Fruit fly (Drosophila melanogaster) whole organism, embryonic: Measurements from ENCODE around the gene wds.

Experiments
- CG9876 ChIP-seq: fragments of 200-800 bp; sonication (Bioruptor generic); optimal IDR thresholded peaks from 2 replicates; lab custom pipeline; 2016; ENCODE audit warnings: missing biosample characterization, missing genetic modification characterization
- Gug ChIP-seq: fragments of 200-800 bp; sonication (Bioruptor generic); IDR thresholded peaks from 4 replicates; pipeline ENCODE4 v1.3.6; 2022; ENCODE audit warnings: missing biosample characterization, missing genetic modification characterization
- HLH54F ChIP-seq: fragments of 200-800 bp; sonication (Bioruptor generic); optimal IDR thresholded peaks from 3 replicates; lab custom pipeline; 2016; ENCODE audit warnings: missing biosample characterization, missing genetic modification characterization
- zf30C ChIP-seq: fragments of 200-800 bp; sonication (Bioruptor generic); optimal IDR thresholded peaks from 3 replicates; lab custom pipeline; 2018; ENCODE audit warnings: missing biosample characterization, mild to moderate bottlenecking, missing genetic modification characterization

DNA sequence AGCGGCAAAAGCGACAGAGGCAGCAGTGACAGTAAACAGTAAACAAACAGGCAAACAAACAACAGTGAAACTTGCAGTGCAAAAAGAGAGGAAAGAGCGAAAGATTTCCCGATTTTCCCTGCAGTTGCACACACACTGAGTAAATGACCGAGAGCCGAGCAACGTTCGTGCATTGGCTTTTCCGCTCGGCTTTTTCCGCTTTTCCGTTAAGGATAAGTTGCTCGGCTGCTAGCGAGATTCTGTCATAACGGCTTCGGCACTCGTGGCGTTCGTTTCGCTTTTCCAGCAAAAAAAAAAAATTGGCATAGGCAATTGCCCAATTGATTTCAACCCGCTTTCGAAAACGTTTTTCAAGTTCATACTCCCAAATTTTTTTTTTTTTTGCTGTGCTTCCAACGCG, 31.9 kb upstream of the wds start:
- TF ChIP-seq zf30C (GFP tag; lab: Kevin White, UChicago) (no peak), HLH54F (no peak), CG9876 (no peak), Gug (no peak)
